Fruit fly (Drosophila melanogaster): ENCODE data around the gene ATPsynE.

ATPsynE gene

dm6 chr3R:14361741-14362232 lies 35.0 kb downstream of the ATPsynE start, which contains the start of gene Dnaaf5 (continued):
- TF ChIP-seq ss (GFP tag; optimal IDR thresholded peaks at IDR 0.05), result no peak
- no peak for TF ChIP-seq acj6 (GFP tag; optimal IDR thresholded peaks at IDR 0.05)
- TF ChIP-seq CG1621 (tag; optimal IDR thresholded peaks at IDR 0.05), result no peak
- TF ChIP-seq CG6163 (GFP tag; IDR thresholded peaks at IDR 0.05), result peak; percentile 58; the same call in 2 of the 3 replicates
- TF ChIP-seq Hr38 (GFP tag; optimal IDR thresholded peaks at IDR 0.05), result no peak
- TF ChIP-seq Eip93F (GFP tag; optimal IDR thresholded peaks at IDR 0.05), result no peak
- TF ChIP-seq Lpt (GFP tag; optimal IDR thresholded peaks at IDR 0.05), result no peak
- no peak for TF ChIP-seq CG7368 (GFP tag; optimal IDR thresholded peaks at IDR 0.05)
- peak; percentile 57 for TF ChIP-seq topi (GFP tag; optimal IDR thresholded peaks at IDR 0.05)
- TF ChIP-seq CG6276 (GFP tag; optimal IDR thresholded peaks at IDR 0.05), result no peak
- peak; percentile 19 for TF ChIP-seq CG6792 (GFP tag; optimal IDR thresholded peaks at IDR 0.05)
- TF ChIP-seq fkh (GFP tag; optimal IDR thresholded peaks at IDR 0.05), result peak; percentile 83
- TF ChIP-seq CG8119 (GFP tag; IDR thresholded peaks at IDR 0.05), result no peak
- no peak for TF ChIP-seq CG11762 (GFP tag; optimal IDR thresholded peaks at IDR 0.05; ENCODE audit: insufficient read depth)
- TF ChIP-seq Hr39 (GFP tag; optimal IDR thresholded peaks at IDR 0.05), result peak; percentile 9
- TF ChIP-seq Gug (GFP tag; IDR thresholded peaks at IDR 0.05), result no peak
- peak; percentile 63 for TF ChIP-seq esn (GFP tag; optimal IDR thresholded peaks at IDR 0.05)
- peak; percentile 52 for TF ChIP-seq Sox102F (GFP tag; optimal IDR thresholded peaks at IDR 0.05)

- TF ChIP-seq CG6854 (GFP tag; optimal IDR thresholded peaks at IDR 0.05) (peak; percentile 81), esn (GFP tag; optimal IDR thresholded peaks at IDR 0.05) (no peak), CG4318 (GFP tag; optimal IDR thresholded peaks at IDR 0.05) (no peak), Ets96B (tag; optimal IDR thresholded peaks at IDR 0.05) (no peak), CG8119 (GFP tag; IDR thresholded peaks at IDR 0.05) (no peak), Hr4 (GFP tag; optimal IDR thresholded peaks at IDR 0.05) (no peak), achi (GFP tag; optimal IDR thresholded peaks at IDR 0.05) (no peak), svp (GFP tag) (no peak), CG8319 (GFP tag; optimal IDR thresholded peaks at IDR 0.05) (no peak), Sox14 (GFP tag; optimal IDR thresholded peaks at IDR 0.05) (no peak), Eip78C (GFP tag) (peak; percentile 24), CG10669 (GFP tag; optimal IDR thresholded peaks at IDR 0.05) (no peak), CG11294 (GFP tag; IDR thresholded peaks at IDR 0.05) (no peak), CG8632 (GFP tag; optimal IDR thresholded peaks at IDR 0.05) (no peak), pdm3 (GFP tag; optimal IDR thresholded peaks at IDR 0.05) (no peak), dsx (GFP tag; optimal IDR thresholded peaks at IDR 0.05; ENCODE audit: poor library complexity, severe bottlenecking) (no peak), CG11902 (GFP tag; optimal IDR thresholded peaks at IDR 0.05) (no peak), Ets21C (GFP tag; optimal IDR thresholded peaks at IDR 0.05) (no peak), fkh (GFP tag; optimal IDR thresholded peaks at IDR 0.05) (no peak), CG11762 (GFP tag; optimal IDR thresholded peaks at IDR 0.05; ENCODE audit: insufficient read depth) (no peak), Smox (GFP tag; optimal IDR thresholded peaks at IDR 0.05) (no peak), acj6 (GFP tag; optimal IDR thresholded peaks at IDR 0.05) (no peak), dac (GFP tag; optimal IDR thresholded peaks at IDR 0.05) (no peak), Sox15 (GFP tag; optimal IDR thresholded peaks at IDR 0.05) (no peak), CG34406 (GFP tag; optimal IDR thresholded peaks at IDR 0.05) (no peak), spab (GFP tag; optimal IDR thresholded peaks at IDR 0.05) (no peak), fd59A (GFP tag; optimal IDR thresholded peaks at IDR 0.05) (no peak), fd85E (GFP tag; optimal IDR thresholded peaks at IDR 0.05) (no peak), CG6792 (GFP tag; optimal IDR thresholded peaks at IDR 0.05) (no peak), Met (GFP tag; optimal IDR thresholded peaks at IDR 0.05) (peak; percentile 7), Gug (GFP tag; IDR thresholded peaks at IDR 0.05) (no peak), CG7368 (GFP tag; optimal IDR thresholded peaks at IDR 0.05) (peak; percentile 21), cyc (GFP tag; optimal IDR thresholded peaks at IDR 0.05) (no peak), OdsH (GFP tag; optimal IDR thresholded peaks at IDR 0.05) (no peak), eg (GFP tag; IDR thresholded peaks at IDR 0.05) (no peak), CG16779 (tag; optimal IDR thresholded peaks at IDR 0.05) (no peak), CG1621 (tag; optimal IDR thresholded peaks at IDR 0.05) (no peak), CG6163 (GFP tag; IDR thresholded peaks at IDR 0.05) (no peak), vri (GFP tag; optimal IDR thresholded peaks at IDR 0.05) (no peak), Blimp-1 (GFP tag; optimal IDR thresholded peaks at IDR 0.05) (peak; percentile 9), ss (GFP tag; optimal IDR thresholded peaks at IDR 0.05) (peak; percentile 35 to 77), CG10631 (GFP tag; optimal IDR thresholded peaks at IDR 0.05) (no peak), Hr38 (GFP tag; optimal IDR thresholded peaks at IDR 0.05) (no peak), Hr39 (GFP tag; optimal IDR thresholded peaks at IDR 0.05) (no peak)
These were observed 36.4 kb downstream of the ATPsynE start for dm6 chr3R:14363172-14363571.
